Worm (Caenorhabditis elegans): Measurements from ENCODE around the gene gldi-4.

- TF ChIP-seq snpc-4 (tag; optimal IDR thresholded peaks at IDR 0.05) (no peak), R02D3.7 (tag; optimal IDR thresholded peaks at IDR 0.05) (no peak), F44E2.7 (GFP tag; IDR thresholded peaks at IDR 0.05) (no peak), ama-1 (optimal IDR thresholded peaks at IDR 0.05) (no peak), aha-1 (tag) (no peak), lin-29 (GFP tag; IDR thresholded peaks at IDR 0.05) (no peak), nhr-10 (tag; optimal IDR thresholded peaks at IDR 0.05) (no peak), egl-27 (tag; optimal IDR thresholded peaks at IDR 0.05) (no peak), saeg-2 (GFP tag; IDR thresholded peaks at IDR 0.05) (no peak), fkh-10 (GFP tag; optimal IDR thresholded peaks at IDR 0.05) (no peak), nhr-11 (tag; optimal IDR thresholded peaks at IDR 0.05) (no peak), zip-11 (GFP tag; IDR thresholded peaks at IDR 0.05) (no peak), F26F4.8 (GFP tag; conservative IDR thresholded peaks at IDR 0.05) (no peak)
Observed at ce11 chrIV:7024829-7025228, 7.4 kb downstream of the gldi-4 start.
